Fruit fly (Drosophila melanogaster) whole organism: ENCODE results near the gene Lst8.

ENCODE experiments used
- CG8478 ChIP-seq: fragments of >200 bp; optimal IDR thresholded peaks from 2 replicates; lab custom pipeline; 2018; ENCODE audit warnings: inconsistent platforms
- Dll ChIP-seq: fragments of >200 bp; optimal IDR thresholded peaks from 2 replicates; lab custom pipeline; 2017
- EcR ChIP-seq, 2 experiments: fragments of >200 bp; optimal IDR thresholded peaks; 2 replicates each; lab custom pipeline; 2017; ENCODE audit warnings: missing biosample characterization in 2 of 2, missing genetic modification characterization in 2 of 2, missing genetic modification reagents in 2 of 2
- pan ChIP-seq: fragments of >200 bp; optimal IDR thresholded peaks from 2 replicates; lab custom pipeline; 2017
- psq ChIP-seq: fragments of >200 bp; optimal IDR thresholded peaks from 2 replicates; lab custom pipeline; 2017
- usp ChIP-seq: fragments of >200 bp; optimal IDR thresholded peaks from 2 replicates; lab custom pipeline; 2017; ENCODE audit warnings: missing biosample characterization, missing genetic modification characterization, mixed read lengths

Lst8 gene

dm6 chrX:9581869-9582268 is 23.9 kb downstream of the Lst8 start:
- no peak for TF ChIP-seq pan (lab: Kevin White, UChicago)
- no peak for TF ChIP-seq usp (GFP tag; lab: Kevin White, UChicago)
- no peak for TF ChIP-seq Dll (lab: Kevin White, UChicago)
- no peak for TF ChIP-seq CG8478

- TF ChIP-seq psq (lab: Kevin White, UChicago) (no peak), Dll (lab: Kevin White, UChicago) (no peak), pan (lab: Kevin White, UChicago) (no peak), EcR (GFP tag; optimal IDR thresholded peaks at IDR 0.05; lab: Kevin White, UChicago) (no peak), CG8478 (no peak), usp (GFP tag; lab: Kevin White, UChicago) (no peak)
These were observed 25.2 kb downstream of the Lst8 start for dm6 chrX:9580544-9580943.

- TF ChIP-seq pan (lab: Kevin White, UChicago), result no peak
- TF ChIP-seq EcR (GFP tag; optimal IDR thresholded peaks at IDR 0.05; lab: Kevin White, UChicago), result no peak
- TF ChIP-seq CG8478, result no peak
- no peak for TF ChIP-seq usp (GFP tag; lab: Kevin White, UChicago)
- no peak for TF ChIP-seq Dll (lab: Kevin White, UChicago)
- no peak for TF ChIP-seq psq (lab: Kevin White, UChicago)
These were observed 25.7 kb downstream of the Lst8 start, which contains the start of gene LPCAT for dm6 chrX:9579918-9580521. Gene LPCAT (minus strand): TSS chrX:9579987.

- TF ChIP-seq CG8478, result no peak
- no peak for TF ChIP-seq usp (GFP tag; lab: Kevin White, UChicago)
- TF ChIP-seq psq (lab: Kevin White, UChicago), result peak; percentile 39
- no peak for TF ChIP-seq pan (lab: Kevin White, UChicago)
- no peak for TF ChIP-seq Dll (lab: Kevin White, UChicago)
- TF ChIP-seq EcR (GFP tag; optimal IDR thresholded peaks at IDR 0.05; lab: Kevin White, UChicago), result peak in 1 of 2 experiments; percentile 60
These were observed 26.9 kb downstream of the Lst8 start for dm6 chrX:9578696-9579509.

dm6 chrX:9578014-9578413 is 27.8 kb downstream of the Lst8 start:
- TF ChIP-seq usp (GFP tag; lab: Kevin White, UChicago) (no peak), CG8478 (no peak), Dll (lab: Kevin White, UChicago) (no peak), EcR (GFP tag; optimal IDR thresholded peaks at IDR 0.05; lab: Kevin White, UChicago) (no peak), pan (lab: Kevin White, UChicago) (no peak), psq (lab: Kevin White, UChicago) (no peak)

- TF ChIP-seq psq (lab: Kevin White, UChicago), result no peak
- no peak for TF ChIP-seq Dll (lab: Kevin White, UChicago)
- TF ChIP-seq EcR (GFP tag; optimal IDR thresholded peaks at IDR 0.05; lab: Kevin White, UChicago), result no peak
- no peak for TF ChIP-seq usp (GFP tag; lab: Kevin White, UChicago)
- TF ChIP-seq CG8478, result no peak
- TF ChIP-seq pan (lab: Kevin White, UChicago), result no peak
These were observed 28.5 kb downstream of the Lst8 start for dm6 chrX:9577338-9577644.

dm6 chrX:9576504-9577337 is 29.0 kb downstream of the Lst8 start:
- TF ChIP-seq pan (lab: Kevin White, UChicago), result no peak
- TF ChIP-seq CG8478, result no peak
- TF ChIP-seq psq (lab: Kevin White, UChicago), result no peak
- no peak for TF ChIP-seq EcR (GFP tag; optimal IDR thresholded peaks at IDR 0.05; lab: Kevin White, UChicago)

dm6 chrX:9576147-9576503 is 29.6 kb downstream of the Lst8 start, which contains the start of gene CG42395:
Gene CG42395 (minus strand): TSS chrX:9576247.
- TF ChIP-seq pan (lab: Kevin White, UChicago) (no peak), EcR (GFP tag; optimal IDR thresholded peaks at IDR 0.05; lab: Kevin White, UChicago) (no peak), CG8478 (no peak), usp (GFP tag; lab: Kevin White, UChicago) (no peak), psq (lab: Kevin White, UChicago) (no peak), Dll (lab: Kevin White, UChicago) (no peak)

dm6 chrX:9571208-9571607 is 34.6 kb downstream of the Lst8 start, which contains the start of gene Cubn:
Gene Cubn (minus strand): TSS chrX:9571308.
- TF ChIP-seq CG8478, result no peak
- TF ChIP-seq Dll (lab: Kevin White, UChicago), result no peak
- TF ChIP-seq EcR (GFP tag; optimal IDR thresholded peaks at IDR 0.05; lab: Kevin White, UChicago), result no peak
- no peak for TF ChIP-seq psq (lab: Kevin White, UChicago)
- TF ChIP-seq usp (GFP tag; lab: Kevin White, UChicago), result no peak

- TF ChIP-seq psq (lab: Kevin White, UChicago), result no peak
- TF ChIP-seq Dll (lab: Kevin White, UChicago), result no peak
- no peak for TF ChIP-seq usp (GFP tag; lab: Kevin White, UChicago)
- TF ChIP-seq CG8478, result no peak
- no peak for TF ChIP-seq pan (lab: Kevin White, UChicago)
- TF ChIP-seq EcR (GFP tag; optimal IDR thresholded peaks at IDR 0.05; lab: Kevin White, UChicago), result no peak
These were observed 49.4 kb downstream of the Lst8 start, which contains the start of gene CG15317 for dm6 chrX:9556397-9556796. Gene CG15317 (minus strand): TSS chrX:9556544.

dm6 chrX:9554346-9554808 is 51.4 kb downstream of the Lst8 start, which contains the start of gene RpS28b:
Gene RpS28b (plus strand): TSS chrX:9554623.
- TF ChIP-seq psq (lab: Kevin White, UChicago), result no peak
- TF ChIP-seq Dll (lab: Kevin White, UChicago), result no peak
